Worm (Caenorhabditis elegans) whole organism, L1 larva: ENCODE data around the gene pals-24.

Experiments used
- C16A3.4 ChIP-seq: fragments of 150-350 bp; optimal IDR thresholded peaks from 2 replicates; lab custom pipeline; 2014; ENCODE audit warnings: missing biosample characterization, missing genetic modification characterization
- C34B4.2 ChIP-seq: sonication (generic microtip); optimal IDR thresholded peaks from 2 replicates; lab custom pipeline; 2017; ENCODE audit warnings: mild to moderate bottlenecking, missing genetic modification characterization, missing compliant biosample characterization
- F16B12.6 ChIP-seq: fragments of 150-350 bp; optimal IDR thresholded peaks from 2 replicates; lab custom pipeline; 2014; ENCODE audit warnings: missing biosample characterization, missing genetic modification characterization
- ama-1 ChIP-seq: fragments of 150-350 bp; optimal IDR thresholded peaks from 2 replicates; lab custom pipeline; 2014
- ceh-8 ChIP-seq: fragments of 200-800 bp; sonication (Bioruptor generic); optimal IDR thresholded peaks from 2 replicates; lab custom pipeline; 2018; ENCODE audit warnings: mild to moderate bottlenecking, missing genetic modification characterization, moderate library complexity, missing compliant biosample characterization
- ceh-82 ChIP-seq, 3 experiments: fragments of 150-350 bp in 1 of 3; sonication (generic microtip) in 2 of 3; optimal IDR thresholded peaks; 2 replicates each; lab custom pipeline; 2014 to 2017; ENCODE audit warnings: missing biosample characterization in 3 of 3, missing genetic modification characterization in 3 of 3
- ceh-88 ChIP-seq: fragments of 200-800 bp; sonication (Bioruptor generic); IDR thresholded peaks from 2 replicates; pipeline ENCODE4 v1.3.6; 2022; ENCODE audit warnings: missing genetic modification characterization, missing compliant biosample characterization
- ceh-90 ChIP-seq: sonication (generic microtip); optimal IDR thresholded peaks from 2 replicates; lab custom pipeline; 2016; ENCODE audit warnings: missing genetic modification characterization, missing compliant biosample characterization
- dpl-1 ChIP-seq, 3 experiments: fragments of 150-350 bp in 2 of 3; sonication (generic microtip) in 1 of 3; optimal IDR thresholded peaks; 2 replicates each; lab custom pipeline; 2014 to 2017; ENCODE audit warnings: missing biosample characterization in 3 of 3, missing genetic modification characterization in 3 of 3, missing genetic modification reagents in 3 of 3
- dsc-1 ChIP-seq: sonication (generic microtip); optimal IDR thresholded peaks from 2 replicates; lab custom pipeline; 2016; ENCODE audit warnings: mild to moderate bottlenecking, missing genetic modification characterization, missing compliant biosample characterization
- efl-1 ChIP-seq, 4 experiments: fragments of 150-350 bp; optimal IDR thresholded peaks in 3 of 4; peaks in 1 of 4; 1 replicate in 1 of 4; 2 replicates in 3 of 4; lab custom pipeline; 2014; ENCODE audit warnings: missing biosample characterization in 2 of 4, missing genetic modification characterization in 2 of 4, missing genetic modification reagents in 2 of 4
- egl-13 ChIP-seq: sonication (generic microtip); optimal IDR thresholded peaks from 2 replicates; lab custom pipeline; 2016; ENCODE audit warnings: missing genotype, missing genetic modification reagents, missing genetic modification characterization, missing compliant biosample characterization
- elt-2 ChIP-seq: sonication (generic microtip); optimal IDR thresholded peaks from 2 replicates; lab custom pipeline; 2016; ENCODE audit warnings: missing genetic modification characterization, mild to moderate bottlenecking, inconsistent platforms, missing compliant biosample characterization, missing genetic modification reagents
- fkh-8 ChIP-seq: sonication (generic microtip); optimal IDR thresholded peaks from 2 replicates; lab custom pipeline; 2016; ENCODE audit warnings: mild to moderate bottlenecking, missing genetic modification characterization, missing compliant biosample characterization
- fos-1 ChIP-seq: fragments of 150-350 bp; optimal IDR thresholded peaks from 2 replicates; lab custom pipeline; 2014; ENCODE audit warnings: missing biosample characterization, missing genetic modification characterization
- hlh-17 ChIP-seq: fragments of 200-800 bp; sonication (Bioruptor generic); optimal IDR thresholded peaks from 2 replicates; lab custom pipeline; 2018; ENCODE audit warnings: missing genetic modification characterization, mild to moderate bottlenecking, missing compliant biosample characterization, moderate library complexity, borderline replicate concordance
- irx-1 ChIP-seq: sonication (generic microtip); optimal IDR thresholded peaks from 2 replicates; lab custom pipeline; 2016; ENCODE audit warnings: missing genetic modification characterization, missing compliant biosample characterization
- isw-1 ChIP-seq: fragments of 200-800 bp; sonication (Bioruptor generic); IDR thresholded peaks from 2 replicates; pipeline ENCODE4 v1.3.6; 2022; ENCODE audit warnings: missing genetic modification characterization, missing compliant biosample characterization
- jun-1 ChIP-seq: fragments of 150-350 bp; optimal IDR thresholded peaks from 2 replicates; lab custom pipeline; 2014; ENCODE audit warnings: missing biosample characterization, missing genetic modification reagents, missing genetic modification characterization
- lin-14 ChIP-seq: fragments of 200-800 bp; sonication (Bioruptor generic); optimal IDR thresholded peaks from 2 replicates; lab custom pipeline; 2018; ENCODE audit warnings: mild to moderate bottlenecking, missing genetic modification characterization, moderate library complexity, missing compliant biosample characterization
- lin-35 ChIP-seq, 2 experiments: fragments of 150-350 bp; optimal IDR thresholded peaks; 2 replicates each; lab custom pipeline; 2014; ENCODE audit warnings: missing biosample characterization in 2 of 2, missing genetic modification characterization in 2 of 2, missing genetic modification reagents in 2 of 2
- lin-39 ChIP-seq: fragments of 150-350 bp; optimal IDR thresholded peaks from 2 replicates; lab custom pipeline; 2014; ENCODE audit warnings: missing biosample characterization, missing genetic modification reagents, missing genetic modification characterization
- lir-3 ChIP-seq: sonication (generic microtip); optimal IDR thresholded peaks from 2 replicates; lab custom pipeline; 2016; ENCODE audit warnings: mild to moderate bottlenecking, missing genetic modification characterization, moderate library complexity, missing compliant biosample characterization; ENCODE audit not compliant: poor library complexity
- lsy-2 ChIP-seq, 2 experiments: fragments of 150-350 bp; optimal IDR thresholded peaks; 2 replicates each; lab custom pipeline; 2014; ENCODE audit warnings: missing biosample characterization in 2 of 2, missing genetic modification characterization in 2 of 2
- mdl-1 ChIP-seq, 2 experiments: fragments of 150-350 bp; optimal IDR thresholded peaks; 2 replicates each; lab custom pipeline; 2014 to 2017; ENCODE audit warnings: missing biosample characterization in 2 of 2, missing genetic modification characterization in 2 of 2, inconsistent platforms in 1 of 2
- mef-2 ChIP-seq: fragments of 150-350 bp; optimal IDR thresholded peaks from 2 replicates; lab custom pipeline; 2014; ENCODE audit warnings: missing biosample characterization, missing genetic modification characterization
- nhr-11 ChIP-seq: fragments of 150-350 bp; optimal IDR thresholded peaks from 2 replicates; lab custom pipeline; 2014; ENCODE audit warnings: missing biosample characterization, missing genetic modification characterization
- nhr-12 ChIP-seq: sonication (generic microtip); optimal IDR thresholded peaks from 2 replicates; lab custom pipeline; 2017; ENCODE audit warnings: missing biosample characterization, missing genetic modification characterization
- nhr-19 ChIP-seq: fragments of 200-800 bp; sonication (Bioruptor generic); conservative IDR thresholded peaks from 2 replicates; pipeline ENCODE4 v1.3.6; 2022; ENCODE audit warnings: missing genetic modification characterization, missing compliant biosample characterization
- nhr-20 ChIP-seq: sonication (generic microtip); optimal IDR thresholded peaks from 2 replicates; lab custom pipeline; 2016; ENCODE audit warnings: mild to moderate bottlenecking, missing genetic modification characterization, missing compliant biosample characterization
- nhr-237 ChIP-seq: fragments of 150-350 bp; optimal IDR thresholded peaks from 2 replicates; lab custom pipeline; 2014; ENCODE audit warnings: missing biosample characterization, missing genetic modification characterization
- nhr-28 ChIP-seq: fragments of 150-350 bp; optimal IDR thresholded peaks from 2 replicates; lab custom pipeline; 2014; ENCODE audit warnings: missing biosample characterization, missing genetic modification characterization
- nhr-47 ChIP-seq: sonication (generic microtip); optimal IDR thresholded peaks from 2 replicates; lab custom pipeline; 2016; ENCODE audit warnings: mild to moderate bottlenecking, missing genetic modification characterization, moderate library complexity, missing compliant biosample characterization
- nhr-71 ChIP-seq: sonication (generic microtip); optimal IDR thresholded peaks from 2 replicates; lab custom pipeline; 2016; ENCODE audit warnings: mild to moderate bottlenecking, missing genetic modification characterization, moderate library complexity, missing compliant biosample characterization
- nhr-85 ChIP-seq: sonication (generic microtip); peaks from one replicate; lab custom pipeline; 2016; ENCODE audit warnings: missing genetic modification characterization, inconsistent platforms, missing compliant biosample characterization
- pag-3 ChIP-seq: sonication (generic microtip); optimal IDR thresholded peaks from 2 replicates; lab custom pipeline; 2017; ENCODE audit warnings: missing genetic modification characterization, mild to moderate bottlenecking, missing compliant biosample characterization, antibody characterized with exemption, borderline replicate concordance; ENCODE audit not compliant: insufficient read depth
- pax-3 ChIP-seq: fragments of 200-800 bp; sonication (Bioruptor generic); optimal IDR thresholded peaks from 2 replicates; lab custom pipeline; 2018; ENCODE audit warnings: mild to moderate bottlenecking, missing genetic modification characterization, moderate library complexity, missing compliant biosample characterization
- pqm-1 ChIP-seq: sonication (generic microtip); optimal IDR thresholded peaks from 3 replicates; lab custom pipeline; 2017; ENCODE audit warnings: missing biosample characterization, missing genetic modification characterization
- rnt-1 ChIP-seq: sonication (generic microtip); optimal IDR thresholded peaks from 2 replicates; lab custom pipeline; 2016; ENCODE audit warnings: mild to moderate bottlenecking, missing genetic modification characterization, moderate library complexity, missing compliant biosample characterization
- skn-1 ChIP-seq: fragments of 150-350 bp; optimal IDR thresholded peaks from 2 replicates; lab custom pipeline; 2014; ENCODE audit warnings: missing biosample characterization, missing genetic modification characterization
- snpc-4 ChIP-seq: fragments of 150-350 bp; optimal IDR thresholded peaks from 2 replicates; lab custom pipeline; 2014; ENCODE audit warnings: missing biosample characterization, missing genetic modification characterization
- sup-37 ChIP-seq: fragments of 200-800 bp; sonication (Bioruptor generic); optimal IDR thresholded peaks from 2 replicates; lab custom pipeline; 2018; ENCODE audit warnings: mild to moderate bottlenecking, missing genetic modification characterization, missing compliant biosample characterization
- swsn-7 ChIP-seq: sonication (generic microtip); optimal IDR thresholded peaks from 2 replicates; lab custom pipeline; 2016; ENCODE audit warnings: missing genetic modification characterization, missing compliant biosample characterization
- tlp-1 ChIP-seq: fragments of 150-350 bp; optimal IDR thresholded peaks from 2 replicates; lab custom pipeline; 2014; ENCODE audit warnings: missing biosample characterization, missing genetic modification characterization
- unc-62 ChIP-seq: fragments of 150-350 bp; optimal IDR thresholded peaks from 2 replicates; lab custom pipeline; 2014; ENCODE audit warnings: missing biosample characterization, missing genetic modification reagents, missing genetic modification characterization
- unc-86 ChIP-seq: sonication (generic microtip); optimal IDR thresholded peaks from 2 replicates; lab custom pipeline; 2016; ENCODE audit warnings: missing genetic modification characterization, missing compliant biosample characterization
- unc-98 ChIP-seq: fragments of 200-800 bp; sonication (Bioruptor generic); IDR thresholded peaks from 2 replicates; pipeline ENCODE4 v1.3.6; 2022; ENCODE audit warnings: missing genetic modification characterization, missing compliant biosample characterization
- vab-15 ChIP-seq: sonication (generic microtip); optimal IDR thresholded peaks from 2 replicates; lab custom pipeline; 2017; ENCODE audit warnings: missing genotype, mild to moderate bottlenecking, missing genetic modification characterization, missing compliant biosample characterization
- zag-1 ChIP-seq: fragments of 150-350 bp; optimal IDR thresholded peaks from 2 replicates; lab custom pipeline; 2014; ENCODE audit warnings: missing biosample characterization, missing genetic modification characterization
- zip-4 ChIP-seq: fragments of 200-800 bp; sonication (Bioruptor generic); optimal IDR thresholded peaks from 2 replicates; lab custom pipeline; 2018; ENCODE audit warnings: mild to moderate bottlenecking, missing genetic modification characterization, moderate library complexity, missing compliant biosample characterization
- ztf-11 ChIP-seq, 2 experiments: sonication (generic microtip); optimal IDR thresholded peaks; 2 replicates each; lab custom pipeline; 2016 to 2017; ENCODE audit warnings: missing genetic modification characterization in 2 of 2, missing biosample characterization in 1 of 2, missing compliant biosample characterization in 1 of 2

Gene pals-24

ce11 chrIII:87183-87582 is 33.1 kb upstream of the pals-24 start, which contains the start of the genes F54C4.4 and mrpl-40 (continued):
- TF ChIP-seq nhr-85 (tag; lab: Kevin White, UChicago) = peak; percentile 81
- no peak for TF ChIP-seq ceh-88 (GFP tag; lab: Robert Waterston, UW)
- TF ChIP-seq nhr-47 (tag; lab: Kevin White, UChicago) = peak; percentile 84
- TF ChIP-seq pag-3 (tag; lab: Kevin White, UChicago) = no peak
- peak; percentile 45 to 67 (median 65) for TF ChIP-seq dpl-1 (GFP tag; optimal IDR thresholded peaks at IDR 0.05; lab: Kevin White, UChicago)
- peak; percentile 62 for TF ChIP-seq fkh-8 (tag; lab: Kevin White, UChicago)
- no peak for TF ChIP-seq nhr-28 (tag; lab: Kevin White, UChicago)
- TF ChIP-seq unc-62 (GFP tag; lab: Kevin White, UChicago) = no peak
- peak; percentile 29 for TF ChIP-seq skn-1
- no peak for TF ChIP-seq zag-1
- peak; percentile 20 for TF ChIP-seq snpc-4 (tag; lab: Kevin White, UChicago)
- peak; percentile 36 for TF ChIP-seq F16B12.6 (tag; lab: Kevin White, UChicago)
- TF ChIP-seq mdl-1 (tag; optimal IDR thresholded peaks at IDR 0.05; lab: Kevin White, UChicago) = peak in 1 of 2 experiments; percentile 34
- no peak for TF ChIP-seq ama-1 (lab: Kevin White, UChicago)
- TF ChIP-seq dsc-1 = peak; percentile 58
- peak; percentile 74 for TF ChIP-seq C16A3.4 (tag; lab: Kevin White, UChicago)
- peak; percentile 66 for TF ChIP-seq jun-1 (tag; lab: Kevin White, UChicago)
- peak; percentile 57 for TF ChIP-seq irx-1 (tag; lab: Kevin White, UChicago)
- TF ChIP-seq lsy-2 (tag; optimal IDR thresholded peaks at IDR 0.05; lab: Kevin White, UChicago) = peak; percentile 81 to 83
- no peak for TF ChIP-seq nhr-11
- peak; percentile 76 for TF ChIP-seq nhr-71 (tag; lab: Kevin White, UChicago)
- no peak for TF ChIP-seq C34B4.2 (tag; lab: Kevin White, UChicago)
- peak; percentile 23 for TF ChIP-seq egl-13
- TF ChIP-seq pqm-1 = no peak
- peak; percentile 58 for TF ChIP-seq nhr-19 (GFP tag; lab: Robert Waterston, UW)
- TF ChIP-seq hlh-17 (GFP tag; lab: Kevin White, UChicago) = no peak
- TF ChIP-seq isw-1 (GFP tag; lab: Robert Waterston, UW) = peak; percentile 74
- peak; percentile 72 for TF ChIP-seq unc-86 (tag; lab: Kevin White, UChicago)
- TF ChIP-seq efl-1 (optimal IDR thresholded peaks at IDR 0.05; lab: Kevin White, UChicago) = peak; percentile 72 to 77
- TF ChIP-seq efl-1 (GFP tag; optimal IDR thresholded peaks at IDR 0.05 in 1 of 2; lab: Kevin White, UChicago) = peak; percentile 63 to 96
- TF ChIP-seq mef-2 (tag; lab: Kevin White, UChicago) = no peak
- peak; percentile 56 to 87 (median 59) for TF ChIP-seq ceh-82 (tag; optimal IDR thresholded peaks at IDR 0.05; lab: Kevin White, UChicago)
- TF ChIP-seq lin-14 (GFP tag; lab: Kevin White, UChicago) = peak; percentile 73
- no peak for TF ChIP-seq zip-4 (GFP tag; lab: Kevin White, UChicago)
- peak in 1 of 2 experiments; percentile 57 for TF ChIP-seq ztf-11 (tag; optimal IDR thresholded peaks at IDR 0.05; lab: Kevin White, UChicago)
- no peak for TF ChIP-seq elt-2 (tag; lab: Kevin White, UChicago)
- peak; percentile 62 for TF ChIP-seq lin-39
- TF ChIP-seq tlp-1 (tag; lab: Kevin White, UChicago) = no peak
- TF ChIP-seq nhr-12 (tag; lab: Kevin White, UChicago) = no peak
- no peak for TF ChIP-seq vab-15
- TF ChIP-seq nhr-237 = peak; percentile 11
- no peak for TF ChIP-seq lir-3
- no peak for TF ChIP-seq sup-37 (GFP tag; lab: Kevin White, UChicago)
- TF ChIP-seq ceh-90 (tag; lab: Kevin White, UChicago) = no peak
- no peak for TF ChIP-seq ceh-8 (GFP tag; lab: Kevin White, UChicago)
- TF ChIP-seq rnt-1 = peak; percentile 60
- peak; percentile 53 for TF ChIP-seq nhr-20 (tag; lab: Kevin White, UChicago)
- TF ChIP-seq unc-98 (GFP tag; lab: Robert Waterston, UW) = no peak
- peak; percentile 76 for TF ChIP-seq swsn-7 (tag; lab: Kevin White, UChicago)
- peak; percentile 40 for TF ChIP-seq pax-3 (tag; lab: Kevin White, UChicago)
- peak; percentile 67 to 81 for TF ChIP-seq lin-35 (GFP tag; optimal IDR thresholded peaks at IDR 0.05; lab: Kevin White, UChicago)
- TF ChIP-seq fos-1 (tag; lab: Kevin White, UChicago) = peak; percentile 25
- TF ChIP-seq, all 84 proteins: peak for 43
